Worm (Caenorhabditis elegans): Measurements from ENCODE around the gene col-185.

col-185 gene

DNA sequence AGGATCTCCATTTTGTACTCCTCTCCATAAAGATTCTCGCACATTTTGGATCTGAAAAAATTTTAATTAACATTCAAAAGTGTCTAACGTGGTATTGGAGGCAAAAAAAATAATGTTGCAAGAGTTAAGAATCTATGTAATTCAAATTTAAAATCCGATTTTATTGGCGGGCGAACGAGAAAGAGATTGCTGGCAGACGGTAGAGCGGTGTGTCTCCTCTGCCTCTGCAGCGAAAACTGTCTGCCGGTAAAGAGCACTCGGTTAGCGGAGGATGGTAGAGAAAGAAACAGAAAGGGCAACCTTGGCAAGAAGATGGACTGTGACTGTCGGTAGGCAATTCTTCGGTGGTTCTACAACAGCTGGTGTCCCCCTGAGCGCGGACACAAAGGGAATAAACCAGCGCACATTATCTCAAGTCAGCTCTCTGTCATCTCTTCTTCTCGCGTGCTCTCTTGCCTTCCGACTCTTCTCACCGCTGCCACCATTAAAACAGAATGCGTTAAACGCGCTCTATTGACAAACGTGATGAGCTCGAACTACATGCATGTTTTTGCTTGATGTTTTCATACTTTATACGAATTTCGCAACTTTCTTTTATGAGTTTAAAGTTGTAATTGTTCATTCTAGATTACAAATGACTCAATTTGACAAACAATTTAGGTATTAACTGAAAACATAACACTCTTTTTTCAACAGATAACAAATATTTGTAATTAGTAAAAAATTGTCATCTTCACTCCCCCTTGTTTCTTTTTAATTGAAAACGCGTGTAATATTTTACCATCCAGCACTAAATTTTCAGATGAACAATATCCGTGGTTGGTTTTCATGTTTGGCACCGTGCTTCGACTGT is 8.2 kb upstream of the col-185 start, which contains the start of the genes cdk-4 and F18H3.1:
Gene cdk-4 (minus strand): TSS at position 51 of the 853 bp plus-strand sequence.
Gene F18H3.1 (plus strand): TSS at position 803 of the 853 bp plus-strand sequence.
- no peak for TF ChIP-seq ekl-4 (GFP tag; IDR thresholded peaks at IDR 0.05)
- TF ChIP-seq dox-1 (GFP tag; IDR thresholded peaks at IDR 0.05): peak; percentile 67
- TF ChIP-seq hmg-1.2 (GFP tag; IDR thresholded peaks at IDR 0.05): peak; percentile 53; the same call in 1 of the 2 replicates
- TF ChIP-seq lin-54 (GFP tag; optimal IDR thresholded peaks at IDR 0.05): no peak
- no peak for TF ChIP-seq ztf-18 (tag; optimal IDR thresholded peaks at IDR 0.05)
- no peak for TF ChIP-seq hlh-12 (tag; optimal IDR thresholded peaks at IDR 0.05)
- TF ChIP-seq zfh-2 (GFP tag; conservative IDR thresholded peaks at IDR 0.05): peak; percentile 95
- no peak for TF ChIP-seq snpc-4 (GFP tag; optimal IDR thresholded peaks at IDR 0.05)
- peak in 1 of 4 experiments; percentile 14 for TF ChIP-seq snpc-4 (tag; optimal IDR thresholded peaks at IDR 0.05)
- TF ChIP-seq lag-1 (GFP tag; IDR thresholded peaks at IDR 0.05): no peak
- TF ChIP-seq nhr-80 (tag; optimal IDR thresholded peaks at IDR 0.05): peak; percentile 55
- no peak for TF ChIP-seq athp-1 (tag; optimal IDR thresholded peaks at IDR 0.05)
- no peak for TF ChIP-seq Y53F4B.3 (GFP tag; IDR thresholded peaks at IDR 0.05)
- TF ChIP-seq mcd-1 (GFP tag; IDR thresholded peaks at IDR 0.05): peak; percentile 51
- TF ChIP-seq cebp-1 (GFP tag; IDR thresholded peaks at IDR 0.05): peak; percentile 61
- peak; percentile 91 for TF ChIP-seq cebp-1 (tag; optimal IDR thresholded peaks at IDR 0.05)
- peak; percentile 40 for TF ChIP-seq K12H6.12 (tag; optimal IDR thresholded peaks at IDR 0.05)
- no peak for TF ChIP-seq tbx-9 (tag; optimal IDR thresholded peaks at IDR 0.05; ENCODE audit: borderline replicate concordance)
- no peak for TF ChIP-seq sptf-2 (GFP tag; optimal IDR thresholded peaks at IDR 0.05)
- TF ChIP-seq let-526 (GFP tag; IDR thresholded peaks at IDR 0.05): no peak
- 0 out of 2 replicates have a peak, but pooled peaks have one; percentile 16 for TF ChIP-seq egrh-3 (GFP tag; IDR thresholded peaks at IDR 0.05)
- no peak for TF ChIP-seq pha-4 (tag; optimal IDR thresholded peaks at IDR 0.05)
- TF ChIP-seq Y79H2A.3 (GFP tag; conservative IDR thresholded peaks at IDR 0.05): no peak

DNA sequence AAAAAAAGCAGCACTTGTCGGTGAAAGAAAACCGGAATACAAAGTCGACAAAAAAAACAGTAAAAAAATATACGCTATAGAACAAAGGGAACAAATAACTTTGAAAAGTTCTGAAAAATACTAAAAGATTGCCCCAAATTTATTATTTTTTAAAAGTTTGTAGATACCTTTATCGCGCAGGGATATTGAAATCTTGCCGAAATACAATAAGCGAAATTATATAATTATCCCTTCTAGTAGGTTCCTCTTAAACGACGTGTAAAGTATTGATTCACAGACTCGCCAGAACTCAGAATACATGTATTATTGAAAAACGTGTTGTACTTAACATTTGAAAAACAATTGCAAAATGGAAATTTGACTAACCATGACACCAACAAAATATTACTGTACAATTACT is 3.5 kb upstream of the col-185 start:
- TF ChIP-seq lin-26 (GFP tag; IDR thresholded peaks at IDR 0.05): no peak
- no peak for TF ChIP-seq ama-1 (optimal IDR thresholded peaks at IDR 0.05)
- TF ChIP-seq ama-1 (GFP tag; optimal IDR thresholded peaks at IDR 0.05): peak in 1 of 2 experiments; percentile 7
- no peak for TF ChIP-seq F39B2.1 (GFP tag; IDR thresholded peaks at IDR 0.05)
- TF ChIP-seq mcd-1 (GFP tag; IDR thresholded peaks at IDR 0.05): peak; percentile 63
- no peak for TF ChIP-seq ets-4 (GFP tag; optimal IDR thresholded peaks at IDR 0.05)
- no peak for TF ChIP-seq F37B4.10 (GFP tag; IDR thresholded peaks at IDR 0.05)
- TF ChIP-seq cebp-1 (GFP tag; IDR thresholded peaks at IDR 0.05): no peak; the same call in 1 of the 2 replicates
- TF ChIP-seq cebp-1 (tag; optimal IDR thresholded peaks at IDR 0.05): peak; percentile 83
- TF ChIP-seq egrh-3 (GFP tag; IDR thresholded peaks at IDR 0.05): no peak
- no peak for TF ChIP-seq ceh-58 (GFP tag; IDR thresholded peaks at IDR 0.05)
- no peak for TF ChIP-seq lir-1 (GFP tag; conservative IDR thresholded peaks at IDR 0.05)
- TF ChIP-seq ztf-18 (tag; optimal IDR thresholded peaks at IDR 0.05): no peak
- no peak for TF ChIP-seq dpl-1 (GFP tag; optimal IDR thresholded peaks at IDR 0.05)
- TF ChIP-seq dox-1 (GFP tag; IDR thresholded peaks at IDR 0.05): peak; percentile 70
- no peak for TF ChIP-seq die-1 (tag; optimal IDR thresholded peaks at IDR 0.05)
- peak; percentile 66 for TF ChIP-seq atf-7 (tag; optimal IDR thresholded peaks at IDR 0.05)
- TF ChIP-seq F49E8.2 (tag; optimal IDR thresholded peaks at IDR 0.05; ENCODE audit: insufficient read depth): no peak
- TF ChIP-seq zim-3 (tag; optimal IDR thresholded peaks at IDR 0.05): no peak
- peak in 1 of 2 experiments; percentile 71 for TF ChIP-seq let-607 (tag; optimal IDR thresholded peaks at IDR 0.05)
- peak in 2 of 3 experiments; percentile 24 to 89 for TF ChIP-seq lin-35 (GFP tag; optimal IDR thresholded peaks at IDR 0.05)
- peak; percentile 73 for TF ChIP-seq nfyb-1 (GFP tag; IDR thresholded peaks at IDR 0.05)
- TF ChIP-seq madf-3 (GFP tag; IDR thresholded peaks at IDR 0.05): no peak
- peak; percentile 71; the same call in 1 of the 2 replicates for TF ChIP-seq hmg-20 (GFP tag; IDR thresholded peaks at IDR 0.05)
- TF ChIP-seq rcor-1 (GFP tag; IDR thresholded peaks at IDR 0.05): peak; percentile 78
- no peak for TF ChIP-seq nhr-120 (GFP tag; IDR thresholded peaks at IDR 0.05)
- no peak for TF ChIP-seq unc-62 (GFP tag; optimal IDR thresholded peaks at IDR 0.05)
- no peak for TF ChIP-seq aptf-3 (GFP tag; IDR thresholded peaks at IDR 0.05)
- no peak for TF ChIP-seq lsy-27 (tag; optimal IDR thresholded peaks at IDR 0.05; ENCODE audit: borderline replicate concordance, insufficient read depth)
